Worm (Caenorhabditis elegans) whole organism, L1 larva: Measurements from ENCODE around the gene set-17.

Experiments
- mep-1 ChIP-seq: fragments of 150-350 bp; optimal IDR thresholded peaks from 2 replicates; lab custom pipeline; 2014; ENCODE audit warnings: missing biosample characterization, missing genetic modification characterization
- nhr-76 ChIP-seq: sonication (generic microtip); optimal IDR thresholded peaks from 2 replicates; lab custom pipeline; 2017; ENCODE audit warnings: missing biosample characterization, missing genetic modification characterization
- nhr-85 ChIP-seq: sonication (generic microtip); peaks from one replicate; lab custom pipeline; 2016; ENCODE audit warnings: missing genetic modification characterization, inconsistent platforms, missing compliant biosample characterization
- unc-30 ChIP-seq: sonication (generic microtip); optimal IDR thresholded peaks from 2 replicates; lab custom pipeline; 2017; ENCODE audit warnings: missing biosample characterization, missing genetic modification characterization
- zag-1 ChIP-seq: fragments of 150-350 bp; optimal IDR thresholded peaks from 2 replicates; lab custom pipeline; 2014; ENCODE audit warnings: missing biosample characterization, missing genetic modification characterization
- ztf-11 ChIP-seq, 2 experiments: sonication (generic microtip); optimal IDR thresholded peaks; 2 replicates each; lab custom pipeline; 2016 to 2017; ENCODE audit warnings: missing genetic modification characterization in 2 of 2, missing biosample characterization in 1 of 2, missing compliant biosample characterization in 1 of 2

DNA sequence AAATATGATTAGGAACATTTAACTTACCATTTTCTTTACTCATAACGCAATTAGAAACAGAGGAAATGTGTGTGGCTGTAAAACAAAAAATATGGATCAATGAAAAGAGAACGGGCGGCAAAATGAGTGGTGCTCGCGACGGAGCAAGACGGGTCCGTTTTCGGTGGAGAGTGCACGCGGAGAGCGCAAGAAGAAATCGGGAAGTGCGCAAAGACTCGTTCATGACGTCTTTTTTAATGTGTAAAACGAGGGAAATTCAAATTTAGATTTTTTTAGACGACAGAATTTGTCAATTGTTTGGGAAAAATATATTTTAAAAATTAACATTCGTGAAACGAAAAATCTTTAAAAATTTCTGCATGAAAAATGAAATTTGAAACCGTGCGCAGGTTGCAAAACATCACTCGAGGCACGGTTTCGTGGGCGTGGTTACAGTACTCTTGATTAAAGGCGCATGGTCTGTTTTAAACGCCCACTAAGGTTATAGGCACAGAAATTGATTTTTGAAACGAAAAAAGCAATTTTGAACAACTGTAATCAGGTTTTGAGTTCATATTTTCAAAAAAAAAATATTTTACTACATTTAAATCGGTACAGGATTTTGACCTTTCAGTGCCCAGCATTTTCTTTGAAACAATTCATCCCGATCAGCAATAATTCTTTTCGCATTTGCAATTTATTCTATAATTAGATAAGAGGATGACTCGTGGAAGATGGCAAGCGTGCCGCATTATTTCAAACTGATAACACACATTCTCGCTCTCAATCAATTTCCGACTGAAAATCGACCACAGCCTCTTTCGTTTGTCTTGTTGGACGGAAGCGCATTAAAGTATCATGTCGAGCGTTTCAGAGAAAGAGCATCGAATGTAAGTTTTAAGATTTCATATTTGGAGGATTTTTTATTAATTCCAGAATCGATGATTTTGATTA, 29.2 kb upstream of the set-17 start, which contains the start of the genes szy-20 and C18E9.5:
- peak in 1 of 2 experiments; percentile 68 for TF ChIP-seq ztf-11 (tag; optimal IDR thresholded peaks at IDR 0.05; lab: Kevin White, UChicago)
- peak; percentile 90 for TF ChIP-seq mep-1 (tag; lab: Kevin White, UChicago)
- TF ChIP-seq nhr-76 (tag; lab: Kevin White, UChicago), result no peak
- no peak for TF ChIP-seq unc-30 (tag; lab: Kevin White, UChicago)
- TF ChIP-seq nhr-85 (tag; lab: Kevin White, UChicago), result peak; percentile 88
- peak; percentile 21 for TF ChIP-seq zag-1 (tag; lab: Kevin White, UChicago)
